Fruit fly (Drosophila melanogaster) whole organism, embryonic: ENCODE data around the gene CG13097.

Experiments
- Aef1 ChIP-seq: fragments of 200-800 bp; sonication (Bioruptor generic); IDR thresholded peaks from 3 replicates; pipeline ENCODE4 v1.3.6; 2022; ENCODE audit warnings: missing biosample characterization, missing genetic modification characterization
- Awh ChIP-seq: fragments of 200-800 bp; sonication (Bioruptor generic); IDR thresholded peaks from 2 replicates; pipeline ENCODE4, ENCODE4 v1.3.6; 2022; ENCODE audit warnings: missing biosample characterization, missing genetic modification characterization
- C15 ChIP-seq: fragments of 200-800 bp; sonication (Bioruptor generic); IDR thresholded peaks from 3 replicates; pipeline ENCODE4 v1.3.6; 2022; ENCODE audit warnings: missing biosample characterization, missing genetic modification characterization
- CG10366 ChIP-seq: fragments of 200-800 bp; sonication (Bioruptor generic); IDR thresholded peaks from 2 replicates; pipeline ENCODE4 v1.3.6; 2022; ENCODE audit warnings: missing biosample characterization, missing genetic modification characterization
- CG10959 ChIP-seq: fragments of 200-800 bp; sonication (Bioruptor generic); IDR thresholded peaks from 2 replicates; pipeline ENCODE4 v1.3.6; 2022; ENCODE audit warnings: missing biosample characterization, missing genetic modification characterization
- CG11560 ChIP-seq: fragments of 200-800 bp; sonication (Bioruptor generic); IDR thresholded peaks from 3 replicates; pipeline ENCODE4 v1.3.6; 2022; ENCODE audit warnings: missing biosample characterization, missing genetic modification characterization
- CG12071 ChIP-seq: fragments of 200-800 bp; sonication (Bioruptor generic); optimal IDR thresholded peaks from 3 replicates; lab custom pipeline; 2018; ENCODE audit warnings: missing biosample characterization, mild to moderate bottlenecking, missing genetic modification characterization
- CG12299 ChIP-seq: fragments of 200-800 bp; sonication (Bioruptor generic); optimal IDR thresholded peaks from 2 replicates; lab custom pipeline; 2018; ENCODE audit warnings: missing biosample characterization, mild to moderate bottlenecking, missing genetic modification characterization
- CG12744 ChIP-seq: fragments of 200-800 bp; sonication (Bioruptor generic); optimal IDR thresholded peaks from 2 replicates; lab custom pipeline; 2016; ENCODE audit warnings: missing biosample characterization, missing genetic modification characterization
- CG13624 ChIP-seq: fragments of 200-800 bp; sonication (Bioruptor generic); optimal IDR thresholded peaks from 2 replicates; lab custom pipeline; 2016; ENCODE audit warnings: missing biosample characterization, missing genetic modification characterization
- CG14441 ChIP-seq: fragments of 200-800 bp; sonication (Bioruptor generic); IDR thresholded peaks from 2 replicates; pipeline ENCODE4 v1.3.6; 2022; ENCODE audit warnings: missing biosample characterization, missing genetic modification characterization
- CG1529 ChIP-seq: fragments of 200-800 bp; sonication (Bioruptor generic); optimal IDR thresholded peaks from 3 replicates; lab custom pipeline; 2018; ENCODE audit warnings: missing biosample characterization, missing genetic modification characterization
- CG15601 ChIP-seq: fragments of 200-800 bp; sonication (Bioruptor generic); optimal IDR thresholded peaks from 3 replicates; lab custom pipeline; 2019; ENCODE audit warnings: missing biosample characterization, mild to moderate bottlenecking, missing genetic modification characterization, moderate library complexity
- CG2678 ChIP-seq: fragments of 200-800 bp; sonication (Bioruptor generic); optimal IDR thresholded peaks from 3 replicates; lab custom pipeline; 2019; ENCODE audit warnings: missing biosample characterization, mild to moderate bottlenecking, missing genetic modification characterization, moderate library complexity
- CG32767 ChIP-seq: fragments of 200-800 bp; sonication (Bioruptor generic); IDR thresholded peaks from 2 replicates; pipeline ENCODE4 v1.3.6; 2022; ENCODE audit warnings: missing biosample characterization, missing genetic modification characterization
- CG3281 ChIP-seq: fragments of 200-800 bp; sonication (Bioruptor generic); optimal IDR thresholded peaks from 3 replicates; lab custom pipeline; 2017; ENCODE audit warnings: missing biosample characterization, mild to moderate bottlenecking, missing genetic modification characterization
- CG34422 ChIP-seq: fragments of 200-800 bp; sonication (Bioruptor generic); IDR thresholded peaks from 3 replicates; pipeline ENCODE4 v1.3.6; 2022; ENCODE audit warnings: missing biosample characterization, missing genetic modification characterization
- CG4617 ChIP-seq: fragments of 200-800 bp; sonication (Bioruptor generic); optimal IDR thresholded peaks from 3 replicates; lab custom pipeline; 2016; ENCODE audit warnings: missing biosample characterization, missing genetic modification characterization, borderline replicate concordance
- CG5953 ChIP-seq: fragments of 200-800 bp; sonication (Bioruptor generic); IDR thresholded peaks from 2 replicates; pipeline ENCODE4 v1.3.6; 2022; ENCODE audit warnings: missing biosample characterization, missing genetic modification characterization
- CG6254 ChIP-seq: fragments of 200-800 bp; sonication (Bioruptor generic); optimal IDR thresholded peaks from 3 replicates; lab custom pipeline; 2017; ENCODE audit warnings: mild to moderate bottlenecking, missing biosample characterization, missing genetic modification reagents, missing genetic modification characterization
- CG8944 ChIP-seq: fragments of 200-800 bp; sonication (Bioruptor generic); optimal IDR thresholded peaks from 3 replicates; lab custom pipeline; 2016; ENCODE audit warnings: missing biosample characterization, missing genetic modification characterization
- CTCF ChIP-seq: fragments of 200-800 bp; sonication (Bioruptor generic); optimal IDR thresholded peaks from 2 replicates; lab custom pipeline; 2017; ENCODE audit warnings: missing biosample characterization, mild to moderate bottlenecking, missing genetic modification characterization, moderate library complexity
- D19B ChIP-seq: fragments of 200-800 bp; sonication (Bioruptor generic); optimal IDR thresholded peaks from 2 replicates; lab custom pipeline; 2017; ENCODE audit warnings: missing biosample characterization, mild to moderate bottlenecking, missing genetic modification characterization
- Dll ChIP-seq: fragments of 200-800 bp; sonication (Bioruptor generic); IDR thresholded peaks from 4 replicates; pipeline ENCODE4 v1.3.6; 2022; ENCODE audit warnings: missing biosample characterization, missing genetic modification characterization; ENCODE audit not compliant: partially characterized antibody
- Dp ChIP-seq: fragments of 200-800 bp; sonication (Bioruptor generic); optimal IDR thresholded peaks from 2 replicates; lab custom pipeline; 2018; ENCODE audit warnings: missing biosample characterization, mild to moderate bottlenecking, missing genetic modification characterization, moderate library complexity
- Fer1 ChIP-seq: fragments of 200-800 bp; sonication (Bioruptor generic); optimal IDR thresholded peaks from 2 replicates; lab custom pipeline; 2017; ENCODE audit warnings: missing biosample characterization, mild to moderate bottlenecking, missing genetic modification characterization
- HmgZ ChIP-seq: fragments of 200-800 bp; sonication (Bioruptor generic); optimal IDR thresholded peaks from 2 replicates; lab custom pipeline; 2018; ENCODE audit warnings: missing biosample characterization, mild to moderate bottlenecking, missing genetic modification characterization
- Lim3 ChIP-seq: fragments of 200-800 bp; sonication (Bioruptor generic); IDR thresholded peaks from 2 replicates; pipeline ENCODE4 v1.3.6; 2022; ENCODE audit warnings: missing biosample characterization, missing genetic modification characterization
- Neu2 ChIP-seq: fragments of 200-800 bp; sonication (Bioruptor generic); optimal IDR thresholded peaks from 3 replicates; lab custom pipeline; 2016; ENCODE audit warnings: missing biosample characterization, missing genetic modification characterization, borderline replicate concordance
- NfI ChIP-seq: fragments of 200-800 bp; sonication (Bioruptor generic); optimal IDR thresholded peaks from 3 replicates; lab custom pipeline; 2018; ENCODE audit warnings: missing biosample characterization, mild to moderate bottlenecking, missing genetic modification characterization, moderate library complexity
- Ravus ChIP-seq: fragments of 200-800 bp; sonication (Bioruptor generic); IDR thresholded peaks from 2 replicates; pipeline ENCODE4 v1.3.6; 2022; ENCODE audit warnings: missing biosample characterization, missing genetic modification characterization
- Side ChIP-seq: fragments of 200-800 bp; sonication (Bioruptor generic); optimal IDR thresholded peaks from 2 replicates; lab custom pipeline; 2016; ENCODE audit warnings: missing biosample characterization, missing genetic modification characterization
- Six4 ChIP-seq: fragments of 200-800 bp; sonication (Bioruptor generic); optimal IDR thresholded peaks from 2 replicates; lab custom pipeline; 2016; ENCODE audit warnings: missing biosample characterization, missing genetic modification characterization
- Ssrp ChIP-seq: fragments of 200-800 bp; sonication (Bioruptor generic); optimal IDR thresholded peaks from 2 replicates; lab custom pipeline; 2018; ENCODE audit warnings: missing biosample characterization, mild to moderate bottlenecking, missing genetic modification characterization, moderate library complexity
- bbx ChIP-seq: fragments of 200-800 bp; sonication (Bioruptor generic); IDR thresholded peaks from 2 replicates; pipeline ENCODE4 v1.3.6; 2022; ENCODE audit warnings: missing biosample characterization, missing genetic modification characterization; ENCODE audit not compliant: partially characterized antibody
- bcd ChIP-seq: fragments of 200-800 bp; sonication (Bioruptor generic); optimal IDR thresholded peaks from 2 replicates; lab custom pipeline; 2017; ENCODE audit warnings: missing biosample characterization, mild to moderate bottlenecking, missing genetic modification characterization
- cato ChIP-seq: fragments of 200-800 bp; sonication (Bioruptor generic); optimal IDR thresholded peaks from 2 replicates; lab custom pipeline; 2016; ENCODE audit warnings: missing biosample characterization, missing genetic modification characterization, borderline replicate concordance
- cwo ChIP-seq: fragments of 200-800 bp; sonication (Bioruptor generic); optimal IDR thresholded peaks from 3 replicates; lab custom pipeline; 2017; ENCODE audit warnings: missing biosample characterization, missing genetic modification characterization, mild to moderate bottlenecking, moderate library complexity, missing genetic modification reagents
- dpn ChIP-seq, 2 experiments: fragments of 200-800 bp; sonication (Bioruptor generic); optimal IDR thresholded peaks; 3 replicates each; lab custom pipeline; 2016; ENCODE audit warnings: missing biosample characterization in 2 of 2, missing genetic modification characterization in 2 of 2
- fd96Cb ChIP-seq: fragments of 200-800 bp; sonication (Bioruptor generic); optimal IDR thresholded peaks from 2 replicates; lab custom pipeline; 2018; ENCODE audit warnings: missing biosample characterization, mild to moderate bottlenecking, missing genetic modification characterization, moderate library complexity
- gcm ChIP-seq: fragments of 200-800 bp; sonication (Bioruptor generic); optimal IDR thresholded peaks from 2 replicates; lab custom pipeline; 2019; ENCODE audit warnings: missing biosample characterization, mild to moderate bottlenecking, missing genetic modification characterization, moderate library complexity
- nerfin-1 ChIP-seq: fragments of 200-800 bp; sonication (Bioruptor generic); optimal IDR thresholded peaks from 3 replicates; lab custom pipeline; 2019; ENCODE audit warnings: missing biosample characterization, mild to moderate bottlenecking, missing genetic modification characterization, moderate library complexity
- org-1 ChIP-seq: fragments of 200-800 bp; sonication (Bioruptor generic); optimal IDR thresholded peaks from 2 replicates; lab custom pipeline; 2017; ENCODE audit warnings: missing biosample characterization, missing genetic modification characterization
- pb ChIP-seq: fragments of 200-800 bp; sonication (Bioruptor generic); optimal IDR thresholded peaks from 3 replicates; lab custom pipeline; 2016; ENCODE audit warnings: missing biosample characterization, missing genetic modification characterization
- seq ChIP-seq: fragments of 200-800 bp; sonication (Bioruptor generic); IDR thresholded peaks from 2 replicates; pipeline ENCODE4 v1.3.6; 2022; ENCODE audit warnings: missing biosample characterization, missing genetic modification characterization
- sisA ChIP-seq: fragments of 200-800 bp; sonication (Bioruptor generic); IDR thresholded peaks from 2 replicates; pipeline ENCODE4 v1.3.6; 2022; ENCODE audit warnings: missing biosample characterization, missing genetic modification characterization
- tap ChIP-seq: fragments of 200-800 bp; optimal IDR thresholded peaks from 3 replicates; lab custom pipeline; 2019; ENCODE audit warnings: missing biosample characterization, mild to moderate bottlenecking, missing genetic modification characterization, moderate library complexity
- trem ChIP-seq: fragments of 200-800 bp; optimal IDR thresholded peaks from 3 replicates; lab custom pipeline; 2019; ENCODE audit warnings: missing biosample characterization, mild to moderate bottlenecking, missing genetic modification characterization, moderate library complexity
- tx ChIP-seq: fragments of 200-800 bp; sonication (Bioruptor generic); optimal IDR thresholded peaks from 2 replicates; lab custom pipeline; 2016; ENCODE audit warnings: missing biosample characterization, missing genetic modification characterization

The CG13097 gene

dm6 chr2L:8541469-8542233 lies 27.0 kb upstream of the CG13097 start, which contains the start of gene Sema1a (continued):
- TF ChIP-seq gcm (GFP tag; lab: Kevin White, UChicago) (peak; percentile 44), bbx (GFP tag; lab: Robert Waterston, UW) (peak; percentile 95), CG14441 (GFP tag; lab: Robert Waterston, UW) (peak; percentile 80), Ravus (GFP tag; lab: Robert Waterston, UW) (peak; percentile 30), sisA (GFP tag; lab: Robert Waterston, UW) (no peak), CG34422 (peak; percentile 75), Lim3 (no peak), org-1 (GFP tag; lab: Kevin White, UChicago) (no peak), NfI (GFP tag; lab: Kevin White, UChicago) (peak; percentile 88), pb (GFP tag; lab: Kevin White, UChicago) (peak; percentile 5), CG10366 (peak; percentile 62), CG13624 (GFP tag; lab: Kevin White, UChicago) (peak; percentile 67), fd96Cb (tag; lab: Kevin White, UChicago) (peak; percentile 44), cato (peak; percentile 43), Awh (GFP tag; lab: Robert Waterston, UW) (peak; percentile 57; the same call in 1 of the 2 replicates), tx (GFP tag; lab: Kevin White, UChicago) (peak; percentile 31), Dp (GFP tag; lab: Kevin White, UChicago) (no peak), C15 (0 out of 3 replicates have a peak, but pooled peaks have one; percentile 4), CG12744 (GFP tag; lab: Kevin White, UChicago) (no peak), CG2678 (tag; lab: Kevin White, UChicago) (peak; percentile 54), CG10959 (GFP tag; lab: Robert Waterston, UW) (no peak), Fer1 (GFP tag; lab: Kevin White, UChicago) (peak; percentile 58), CG1529 (GFP tag; lab: Kevin White, UChicago) (peak; percentile 3), Dll (GFP tag; lab: Robert Waterston, UW) (peak; percentile 65), CG8944 (GFP tag; lab: Kevin White, UChicago) (peak; percentile 28), CG15601 (tag; lab: Kevin White, UChicago) (peak; percentile 34), Six4 (GFP tag; lab: Kevin White, UChicago) (no peak), dpn (GFP tag; optimal IDR thresholded peaks at IDR 0.05; lab: Kevin White, UChicago) (peak; percentile 49 to 66), nerfin-1 (peak; percentile 33), seq (GFP tag; lab: Robert Waterston, UW) (peak; percentile 30), Ssrp (tag; lab: Kevin White, UChicago) (peak; percentile 76), CG3281 (peak; percentile 13), HmgZ (tag; lab: Kevin White, UChicago) (peak; percentile 74), CTCF (GFP tag; lab: Kevin White, UChicago) (peak; percentile 40), CG6254 (GFP tag; lab: Kevin White, UChicago) (peak; percentile 58), CG32767 (GFP tag; lab: Robert Waterston, UW) (no peak; the same call in 1 of the 2 replicates), trem (tag; lab: Kevin White, UChicago) (peak; percentile 42), CG5953 (GFP tag; lab: Robert Waterston, UW) (0 out of 2 replicates have a peak, but pooled peaks have one; percentile 52), CG4617 (GFP tag; lab: Kevin White, UChicago) (no peak), CG12071 (GFP tag; lab: Kevin White, UChicago) (peak; percentile 59), Side (GFP tag; lab: Kevin White, UChicago) (peak; percentile 58), cwo (GFP tag; lab: Kevin White, UChicago) (no peak), bcd (GFP tag; lab: Kevin White, UChicago) (peak; percentile 61), Aef1 (peak; percentile 73; the same call in 2 of the 3 replicates), CG12299 (tag; lab: Kevin White, UChicago) (no peak), Neu2 (GFP tag; lab: Kevin White, UChicago) (no peak), tap (tag; lab: Kevin White, UChicago) (peak; percentile 54), D19B (GFP tag; lab: Kevin White, UChicago) (peak; percentile 97), CG11560 (tag; lab: Robert Waterston, UW) (no peak)
